Fruit fly (Drosophila melanogaster) whole organism, embryonic: ENCODE results near the gene how.
A peak's percentile ranks its signal among the peaks of the same experiment; 100 is the strongest.

ENCODE experiments used
- C15 ChIP-seq: fragments of 200-800 bp; sonication (Bioruptor generic); IDR thresholded peaks from 3 replicates; pipeline ENCODE4 v1.3.6; 2022; ENCODE audit warnings: missing biosample characterization, missing genetic modification characterization
- CG11085 ChIP-seq: fragments of 200-800 bp; sonication (Bioruptor generic); IDR thresholded peaks from 2 replicates; pipeline ENCODE4 v1.3.6; 2022; ENCODE audit warnings: missing biosample characterization, missing genetic modification characterization
- CG11504 ChIP-seq: fragments of 200-800 bp; sonication (Bioruptor generic); optimal IDR thresholded peaks from 3 replicates; lab custom pipeline; 2019; ENCODE audit warnings: missing biosample characterization, mild to moderate bottlenecking, missing genetic modification characterization, moderate library complexity
- CG11695 ChIP-seq: fragments of 200-800 bp; sonication (Bioruptor generic); IDR thresholded peaks from 3 replicates; pipeline ENCODE4 v1.3.6; 2022; ENCODE audit warnings: missing biosample characterization, missing genetic modification characterization
- CG12391 ChIP-seq: fragments of 200-800 bp; sonication (Bioruptor generic); optimal IDR thresholded peaks from 3 replicates; lab custom pipeline; 2018; ENCODE audit warnings: missing biosample characterization, mild to moderate bottlenecking, missing genetic modification characterization, moderate library complexity
- CG14014 ChIP-seq: fragments of 200-800 bp; sonication (Bioruptor generic); IDR thresholded peaks from 2 replicates; pipeline ENCODE4 v1.3.6; 2022; ENCODE audit warnings: missing biosample characterization, missing genetic modification characterization
- CG14667 ChIP-seq: fragments of 200-800 bp; sonication (Bioruptor generic); IDR thresholded peaks from 2 replicates; pipeline ENCODE4 v1.3.6; 2022; ENCODE audit warnings: missing biosample characterization, missing genetic modification characterization
- CG14965 ChIP-seq: fragments of 200-800 bp; sonication (Bioruptor generic); optimal IDR thresholded peaks from 2 replicates; lab custom pipeline; 2016; ENCODE audit warnings: missing biosample characterization, missing genetic modification characterization, borderline replicate concordance
- CG15514 ChIP-seq: fragments of 200-800 bp; sonication (Bioruptor generic); optimal IDR thresholded peaks from 3 replicates; lab custom pipeline; 2017; ENCODE audit warnings: missing biosample characterization, missing genetic modification characterization, mild to moderate bottlenecking, moderate library complexity, missing genetic modification reagents
- CG18262 ChIP-seq: fragments of 200-800 bp; optimal IDR thresholded peaks from 3 replicates; lab custom pipeline; 2019; ENCODE audit warnings: missing biosample characterization, mild to moderate bottlenecking, missing genetic modification characterization, moderate library complexity
- CG7271 ChIP-seq: fragments of 200-800 bp; sonication (Bioruptor generic); optimal IDR thresholded peaks from 2 replicates; lab custom pipeline; 2018; ENCODE audit warnings: missing biosample characterization, mild to moderate bottlenecking, missing genetic modification characterization, moderate library complexity
- CG7357 ChIP-seq: fragments of 200-800 bp; sonication (Bioruptor generic); IDR thresholded peaks from 3 replicates; pipeline ENCODE4 v1.3.6; 2022; ENCODE audit warnings: missing biosample characterization, missing genetic modification characterization
- CG8924 ChIP-seq: fragments of 200-800 bp; optimal IDR thresholded peaks from 3 replicates; lab custom pipeline; 2019; ENCODE audit warnings: missing biosample characterization, mild to moderate bottlenecking, missing genetic modification characterization, moderate library complexity
- CoRest ChIP-seq: fragments of 200-800 bp; sonication (Bioruptor generic); optimal IDR thresholded peaks from 3 replicates; lab custom pipeline; 2018; ENCODE audit warnings: missing biosample characterization, mild to moderate bottlenecking, missing genetic modification characterization, moderate library complexity
- CrebB ChIP-seq: fragments of 200-800 bp; sonication (Bioruptor generic); optimal IDR thresholded peaks from 3 replicates; lab custom pipeline; 2018; ENCODE audit warnings: missing biosample characterization, mild to moderate bottlenecking, missing genetic modification characterization
- D19A ChIP-seq: fragments of 200-800 bp; optimal IDR thresholded peaks from 3 replicates; lab custom pipeline; 2019; ENCODE audit warnings: missing biosample characterization, mild to moderate bottlenecking, missing genetic modification characterization, moderate library complexity
- ERR ChIP-seq: fragments of 200-800 bp; sonication (Bioruptor generic); optimal IDR thresholded peaks from 2 replicates; lab custom pipeline; 2016; ENCODE audit warnings: missing biosample characterization, missing genetic modification characterization
- Ets65A ChIP-seq: fragments of 200-800 bp; sonication (Bioruptor generic); peaks from one replicate; lab custom pipeline; 2016; ENCODE audit warnings: missing biosample characterization, missing genetic modification characterization
- Gsc ChIP-seq: fragments of 200-800 bp; sonication (Bioruptor generic); IDR thresholded peaks from 2 replicates; pipeline ENCODE4 v1.3.6; 2022; ENCODE audit warnings: missing biosample characterization, missing genetic modification characterization
- H15 ChIP-seq: fragments of 200-800 bp; sonication (Bioruptor generic); IDR thresholded peaks from 3 replicates; pipeline ENCODE4 v1.3.6; 2022; ENCODE audit warnings: missing biosample characterization, missing genetic modification characterization
- HmgZ ChIP-seq: fragments of 200-800 bp; sonication (Bioruptor generic); optimal IDR thresholded peaks from 2 replicates; lab custom pipeline; 2018; ENCODE audit warnings: missing biosample characterization, mild to moderate bottlenecking, missing genetic modification characterization
- Hr3 ChIP-seq: fragments of 200-800 bp; sonication (Bioruptor generic); optimal IDR thresholded peaks from 3 replicates; lab custom pipeline; 2016; ENCODE audit warnings: missing biosample characterization, missing genetic modification characterization
- Lim3 ChIP-seq: fragments of 200-800 bp; sonication (Bioruptor generic); IDR thresholded peaks from 2 replicates; pipeline ENCODE4 v1.3.6; 2022; ENCODE audit warnings: missing biosample characterization, missing genetic modification characterization
- Poxn ChIP-seq: fragments of 200-800 bp; sonication (Bioruptor generic); IDR thresholded peaks from 2 replicates; pipeline ENCODE4 v1.3.6; 2022; ENCODE audit warnings: missing biosample characterization, missing genetic modification characterization
- Sox102F ChIP-seq: fragments of 200-800 bp; sonication (Bioruptor generic); optimal IDR thresholded peaks from 2 replicates; lab custom pipeline; 2018; ENCODE audit warnings: missing biosample characterization, mild to moderate bottlenecking, missing genetic modification characterization, moderate library complexity
- Xbp1 ChIP-seq: fragments of 200-800 bp; sonication (Bioruptor generic); optimal IDR thresholded peaks from 3 replicates; lab custom pipeline; 2016; ENCODE audit warnings: missing biosample characterization, mild to moderate bottlenecking, missing genetic modification characterization
- al ChIP-seq: fragments of 200-800 bp; sonication (Bioruptor generic); IDR thresholded peaks from 2 replicates; pipeline ENCODE4 v1.3.6; 2022; ENCODE audit warnings: missing biosample characterization, missing genetic modification characterization
- ase ChIP-seq: fragments of 200-800 bp; sonication (Bioruptor generic); IDR thresholded peaks from 3 replicates; pipeline ENCODE4 v1.3.6; 2022; ENCODE audit warnings: missing biosample characterization, missing genetic modification characterization
- ash1 ChIP-seq: fragments of 200-800 bp; sonication (Bioruptor generic); optimal IDR thresholded peaks from 2 replicates; lab custom pipeline; 2018; ENCODE audit warnings: missing biosample characterization, mild to moderate bottlenecking, missing genetic modification characterization
- bowl ChIP-seq: fragments of 200-800 bp; sonication (Bioruptor generic); IDR thresholded peaks from 2 replicates; pipeline ENCODE4 v1.3.6; 2022; ENCODE audit warnings: missing biosample characterization, missing genetic modification characterization
- caup ChIP-seq: fragments of 200-800 bp; sonication (Bioruptor generic); optimal IDR thresholded peaks from 3 replicates; lab custom pipeline; 2017; ENCODE audit warnings: missing biosample characterization, mild to moderate bottlenecking, missing genetic modification characterization, moderate library complexity; ENCODE audit not compliant: severe bottlenecking
- cg ChIP-seq: fragments of 200-800 bp; sonication (Bioruptor generic); optimal IDR thresholded peaks from 3 replicates; lab custom pipeline; 2019; ENCODE audit warnings: missing biosample characterization, mild to moderate bottlenecking, missing genetic modification characterization, moderate library complexity
- da ChIP-seq: fragments of 200-800 bp; sonication (Bioruptor generic); optimal IDR thresholded peaks from 2 replicates; lab custom pipeline; 2016; ENCODE audit warnings: missing biosample characterization, missing genetic modification characterization
- dmrt11E ChIP-seq: fragments of 200-800 bp; sonication (Bioruptor generic); optimal IDR thresholded peaks from 3 replicates; lab custom pipeline; 2018; ENCODE audit warnings: missing biosample characterization, mild to moderate bottlenecking, missing genetic modification characterization, moderate library complexity
- emc ChIP-seq: fragments of 200-800 bp; sonication (Bioruptor generic); optimal IDR thresholded peaks from 2 replicates; lab custom pipeline; 2016; ENCODE audit warnings: missing biosample characterization, missing genetic modification characterization
- h ChIP-seq: fragments of >200 bp; optimal IDR thresholded peaks from 2 replicates; lab custom pipeline; 2017
- hbn ChIP-seq: fragments of 200-800 bp; sonication (Bioruptor generic); IDR thresholded peaks from 2 replicates; pipeline ENCODE4 v1.3.6; 2022; ENCODE audit warnings: missing biosample characterization, missing genetic modification characterization; ENCODE audit not compliant: partially characterized antibody
- her ChIP-seq: fragments of 200-800 bp; sonication (Bioruptor generic); optimal IDR thresholded peaks from 2 replicates; lab custom pipeline; 2016; ENCODE audit warnings: missing biosample characterization, missing genetic modification characterization
- hkb ChIP-seq, 2 experiments: fragments of 200-800 bp in 1 of 2; fragments of >200 bp in 1 of 2; sonication (Bioruptor generic) in 1 of 2; IDR thresholded peaks in 1 of 2; optimal IDR thresholded peaks in 1 of 2; 2 replicates each; pipeline versions ENCODE4 v1.3.6 to Lab custom; 2017 to 2022; ENCODE audit warnings: missing biosample characterization in 1 of 2, missing genetic modification characterization in 1 of 2
- phol ChIP-seq: fragments of 200-800 bp; sonication (Bioruptor generic); optimal IDR thresholded peaks from 3 replicates; lab custom pipeline; 2018; ENCODE audit warnings: missing biosample characterization, mild to moderate bottlenecking, missing genetic modification characterization, moderate library complexity
- rib ChIP-seq: fragments of 200-800 bp; sonication (Bioruptor generic); IDR thresholded peaks from 2 replicates; pipeline ENCODE4 v1.3.6; 2022; ENCODE audit warnings: missing biosample characterization, missing genetic modification characterization
- schlank ChIP-seq: fragments of 200-800 bp; sonication (Bioruptor generic); optimal IDR thresholded peaks from 2 replicates; lab custom pipeline; 2018; ENCODE audit warnings: missing biosample characterization, mild to moderate bottlenecking, missing genetic modification characterization
- sens-2 ChIP-seq: fragments of 200-800 bp; sonication (Bioruptor generic); IDR thresholded peaks from 2 replicates; pipeline ENCODE4 v1.3.6; 2022; ENCODE audit warnings: missing biosample characterization, missing genetic modification characterization
- slou ChIP-seq: fragments of 200-800 bp; sonication (Bioruptor generic); optimal IDR thresholded peaks from 3 replicates; lab custom pipeline; 2016; ENCODE audit warnings: missing biosample characterization, missing genetic modification characterization
- stwl ChIP-seq: fragments of 200-800 bp; sonication (Bioruptor generic); optimal IDR thresholded peaks from 3 replicates; lab custom pipeline; 2018; ENCODE audit warnings: missing biosample characterization, mild to moderate bottlenecking, missing genetic modification characterization, moderate library complexity
- tin ChIP-seq: fragments of 200-800 bp; sonication (Bioruptor generic); optimal IDR thresholded peaks from 3 replicates; lab custom pipeline; 2016; ENCODE audit warnings: missing biosample characterization, missing genetic modification characterization
- tna ChIP-seq: fragments of 200-800 bp; sonication (Bioruptor generic); IDR thresholded peaks from 2 replicates; pipeline ENCODE4 v1.3.6; 2022; ENCODE audit warnings: missing biosample characterization, missing genetic modification characterization; ENCODE audit not compliant: partially characterized antibody
- trh ChIP-seq: fragments of 200-800 bp; sonication (Bioruptor generic); optimal IDR thresholded peaks from 2 replicates; lab custom pipeline; 2016; ENCODE audit warnings: missing biosample characterization, missing genetic modification characterization
- unc-4 ChIP-seq: fragments of 200-800 bp; sonication (Bioruptor generic); IDR thresholded peaks from 2 replicates; pipeline ENCODE4 v1.3.6; 2022; ENCODE audit warnings: missing biosample characterization, missing genetic modification characterization; ENCODE audit not compliant: partially characterized antibody
- usp ChIP-seq: fragments of >200 bp; optimal IDR thresholded peaks from 2 replicates; lab custom pipeline; 2017; ENCODE audit warnings: missing biosample characterization, missing genetic modification characterization
- yki ChIP-seq: fragments of >200 bp; optimal IDR thresholded peaks from 3 replicates; lab custom pipeline; 2018
- z ChIP-seq: fragments of 200-800 bp; sonication (Bioruptor generic); IDR thresholded peaks from 3 replicates; pipeline ENCODE4 v1.3.6; 2022; ENCODE audit warnings: missing biosample characterization, missing genetic modification characterization

how gene

dm6 chr3R:21992909-21993308 lies 49.1 kb upstream of the how start (continued):
- no peak for TF ChIP-seq ash1 (GFP tag; lab: Kevin White, UChicago)
- TF ChIP-seq Lim3 (GFP tag; lab: Robert Waterston, UW), result no peak
- TF ChIP-seq z (GFP tag; lab: Robert Waterston, UW), result no peak
- TF ChIP-seq phol (tag; lab: Kevin White, UChicago), result no peak
- TF ChIP-seq H15 (GFP tag; lab: Robert Waterston, UW), result peak; percentile 45; the same call in 1 of the 3 replicates
- TF ChIP-seq Poxn (GFP tag; lab: Robert Waterston, UW), result no peak
- no peak for TF ChIP-seq CG12391 (tag; lab: Kevin White, UChicago)
- peak; percentile 34; the same call in 1 of the 3 replicates for TF ChIP-seq CG7357 (GFP tag; lab: Robert Waterston, UW)
- no peak for TF ChIP-seq hkb (optimal IDR thresholded peaks at IDR 0.05; lab: Kevin White, UChicago)
- TF ChIP-seq hkb (GFP tag; IDR thresholded peaks at IDR 0.05; lab: Robert Waterston, UW), result no peak
- no peak for TF ChIP-seq stwl (tag; lab: Kevin White, UChicago)
- no peak for TF ChIP-seq slou (GFP tag; lab: Kevin White, UChicago)
- TF ChIP-seq hbn (GFP tag; lab: Robert Waterston, UW), result no peak
- TF ChIP-seq CG7271 (tag; lab: Kevin White, UChicago), result no peak
- no peak for TF ChIP-seq yki (lab: Kevin White, UChicago)
- no peak for TF ChIP-seq C15 (GFP tag; lab: Robert Waterston, UW)
- TF ChIP-seq ase, result no peak
- TF ChIP-seq Sox102F (GFP tag; lab: Kevin White, UChicago), result peak; percentile 60
- no peak for TF ChIP-seq da (GFP tag; lab: Kevin White, UChicago)
- peak; percentile 9 for TF ChIP-seq Hr3 (GFP tag; lab: Kevin White, UChicago)
- TF ChIP-seq CG11695 (GFP tag; lab: Robert Waterston, UW), result no peak; the same call in 2 of the 3 replicates
- TF ChIP-seq CG11085 (GFP tag; lab: Robert Waterston, UW), result no peak
- no peak for TF ChIP-seq emc (GFP tag; lab: Kevin White, UChicago)
- TF ChIP-seq caup, result no peak
- TF ChIP-seq CG8924 (tag; lab: Kevin White, UChicago), result no peak
- TF ChIP-seq h (lab: Kevin White, UChicago), result no peak
- TF ChIP-seq CG18262 (tag; lab: Kevin White, UChicago), result no peak
- TF ChIP-seq tin, result peak; percentile 35
- no peak for TF ChIP-seq CrebB (tag; lab: Kevin White, UChicago)
- TF ChIP-seq trh (GFP tag; lab: Kevin White, UChicago), result no peak
- no peak for TF ChIP-seq bowl
- no peak for TF ChIP-seq CG14965 (GFP tag; lab: Kevin White, UChicago)
- 0 out of 2 replicates have a peak, but pooled peaks have one; percentile 28 for TF ChIP-seq Gsc (GFP tag; lab: Robert Waterston, UW)
- peak; percentile 53 for TF ChIP-seq CG11504 (tag; lab: Kevin White, UChicago)
- no peak for TF ChIP-seq usp (GFP tag; lab: Kevin White, UChicago)
- no peak for TF ChIP-seq D19A (tag; lab: Kevin White, UChicago)
- TF ChIP-seq sens-2 (GFP tag; lab: Robert Waterston, UW), result no peak
- peak; percentile 63 for TF ChIP-seq al (GFP tag; lab: Robert Waterston, UW)
- TF ChIP-seq tna (GFP tag; lab: Robert Waterston, UW), result no peak
- TF ChIP-seq CG14667, result peak; percentile 36; the same call in 1 of the 2 replicates
- TF ChIP-seq cg (GFP tag; lab: Kevin White, UChicago), result no peak
- TF ChIP-seq Xbp1 (GFP tag; lab: Kevin White, UChicago), result peak; percentile 55
- TF ChIP-seq her (GFP tag; lab: Kevin White, UChicago), result no peak
- peak; percentile 46 for TF ChIP-seq CoRest (tag; lab: Kevin White, UChicago)
- TF ChIP-seq CG14014 (GFP tag; lab: Robert Waterston, UW), result peak; percentile 52; the same call in 1 of the 2 replicates
- TF ChIP-seq dmrt11E (tag; lab: Kevin White, UChicago), result no peak
- no peak for TF ChIP-seq ERR (GFP tag; lab: Kevin White, UChicago)
- TF ChIP-seq HmgZ, result no peak
- peak; percentile 89 for TF ChIP-seq Ets65A
- TF ChIP-seq schlank (tag; lab: Kevin White, UChicago), result no peak
- TF ChIP-seq rib, result no peak
- TF ChIP-seq unc-4, result no peak
- TF ChIP-seq CG15514 (GFP tag; lab: Kevin White, UChicago), result no peak
